Fruit fly (Drosophila melanogaster) whole organism: ENCODE measurements around the gene PGAP5.

ENCODE experiments used
- CG8478 ChIP-seq: fragments of >200 bp; optimal IDR thresholded peaks from 2 replicates; lab custom pipeline; 2018; ENCODE audit warnings: inconsistent platforms
- Dll ChIP-seq: fragments of >200 bp; optimal IDR thresholded peaks from 2 replicates; lab custom pipeline; 2017
- EcR ChIP-seq, 2 experiments: fragments of >200 bp; optimal IDR thresholded peaks; 2 replicates each; lab custom pipeline; 2017; ENCODE audit warnings: missing biosample characterization in 2 of 2, missing genetic modification characterization in 2 of 2, missing genetic modification reagents in 2 of 2
- pan ChIP-seq: fragments of >200 bp; optimal IDR thresholded peaks from 2 replicates; lab custom pipeline; 2017
- psq ChIP-seq: fragments of >200 bp; optimal IDR thresholded peaks from 2 replicates; lab custom pipeline; 2017
- usp ChIP-seq: fragments of >200 bp; optimal IDR thresholded peaks from 2 replicates; lab custom pipeline; 2017; ENCODE audit warnings: missing biosample characterization, missing genetic modification characterization, mixed read lengths

PGAP5 gene

dm6 chr2L:8233571-8233970 is 34.9 kb downstream of the PGAP5 start:
- TF ChIP-seq pan (lab: Kevin White, UChicago): no peak
- no peak for TF ChIP-seq EcR (GFP tag; optimal IDR thresholded peaks at IDR 0.05; lab: Kevin White, UChicago)
- no peak for TF ChIP-seq Dll (lab: Kevin White, UChicago)
- no peak for TF ChIP-seq usp (GFP tag; lab: Kevin White, UChicago)
- no peak for TF ChIP-seq psq (lab: Kevin White, UChicago)
- TF ChIP-seq CG8478 (lab: Kevin White, UChicago): no peak

DNA sequence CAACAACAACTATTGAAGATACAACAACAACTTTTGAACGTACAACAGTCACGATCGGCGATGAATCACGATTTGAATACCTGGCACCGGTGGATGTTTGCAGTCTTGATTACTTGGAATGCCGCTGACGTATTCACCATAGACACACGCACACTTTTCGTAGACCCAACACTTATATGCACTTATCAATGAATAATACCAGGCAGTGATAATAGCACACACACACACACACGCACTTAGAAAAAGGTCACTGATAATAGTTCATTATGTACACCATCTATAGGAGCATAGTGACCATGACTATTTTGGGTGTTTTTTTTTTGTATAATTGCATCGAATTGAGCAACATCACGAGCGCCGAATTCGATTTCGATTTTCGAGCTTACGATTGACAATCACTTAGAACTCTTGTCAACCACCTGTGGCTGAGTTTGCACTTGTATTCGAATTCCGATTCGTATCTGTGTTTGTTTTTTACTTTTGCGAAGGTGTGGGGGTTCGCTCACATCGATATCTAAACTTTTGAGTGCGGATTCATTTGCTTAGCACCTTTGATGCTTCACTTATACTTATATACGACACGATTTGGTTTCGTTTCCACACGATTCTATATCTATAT is 40.5 kb downstream of the PGAP5 start:
- TF ChIP-seq usp (GFP tag; lab: Kevin White, UChicago) (no peak), EcR (GFP tag; optimal IDR thresholded peaks at IDR 0.05; lab: Kevin White, UChicago) (no peak), CG8478 (lab: Kevin White, UChicago) (no peak), psq (lab: Kevin White, UChicago) (no peak), Dll (lab: Kevin White, UChicago) (no peak), pan (lab: Kevin White, UChicago) (no peak)

dm6 chr2L:8239712-8240245 is 41.1 kb downstream of the PGAP5 start, which contains the start of gene Pvr:
Gene Pvr (minus strand): TSS chr2L:8239878.
- TF ChIP-seq CG8478 (lab: Kevin White, UChicago) (no peak), usp (GFP tag; lab: Kevin White, UChicago) (no peak), pan (lab: Kevin White, UChicago) (no peak), EcR (GFP tag; optimal IDR thresholded peaks at IDR 0.05; lab: Kevin White, UChicago) (no peak), psq (lab: Kevin White, UChicago) (no peak), Dll (lab: Kevin White, UChicago) (no peak)

- TF ChIP-seq pan (lab: Kevin White, UChicago) (no peak), psq (lab: Kevin White, UChicago) (no peak)
Measured at dm6 chr2L:8241700-8242099, 43.0 kb downstream of the PGAP5 start, which contains the start of gene Spn28F. Gene Spn28F (minus strand): TSS chr2L:8241800.

- TF ChIP-seq psq (lab: Kevin White, UChicago) (no peak), CG8478 (lab: Kevin White, UChicago) (no peak)
Measured at dm6 chr2L:8242186-8242585, 43.5 kb downstream of the PGAP5 start, which contains the start of gene CG14277. Gene CG14277 (plus strand): TSS chr2L:8242486.

DNA sequence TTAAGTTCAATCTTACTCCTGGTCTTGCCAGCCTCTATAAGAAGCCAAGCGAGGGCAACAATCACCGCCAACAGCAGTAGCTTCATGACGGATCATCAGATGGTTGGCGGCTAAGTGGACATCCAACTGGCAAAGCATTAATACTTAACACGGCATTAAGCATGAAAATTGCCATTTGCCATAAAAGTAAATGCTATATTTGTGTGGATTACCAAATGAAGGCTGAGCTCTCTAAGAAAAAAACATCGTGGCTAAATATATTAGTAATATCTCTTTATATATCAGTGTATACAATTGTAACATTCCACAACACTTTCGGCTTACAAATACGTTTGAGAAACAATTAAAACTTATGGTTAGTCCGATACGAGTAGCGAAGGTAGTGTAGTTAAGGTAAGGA is 45.2 kb downstream of the PGAP5 start, which contains the start of gene CG43057:
TSS of gene CG43057 (minus strand) at position 101 of the 400 bp plus-strand sequence.
- no peak for TF ChIP-seq Dll (lab: Kevin White, UChicago)
- no peak for TF ChIP-seq pan (lab: Kevin White, UChicago)
- no peak for TF ChIP-seq psq (lab: Kevin White, UChicago)
- TF ChIP-seq usp (GFP tag; lab: Kevin White, UChicago): no peak
- no peak for TF ChIP-seq EcR (GFP tag; optimal IDR thresholded peaks at IDR 0.05; lab: Kevin White, UChicago)
- TF ChIP-seq CG8478 (lab: Kevin White, UChicago): no peak
